Fruit fly (Drosophila melanogaster) whole organism, embryonic: Measurements from ENCODE around the gene CG6790.

Source experiments
- Bgb ChIP-seq: fragments of 200-800 bp; sonication (Bioruptor generic); IDR thresholded peaks from 2 replicates; pipeline ENCODE4 v1.3.6; 2022; ENCODE audit warnings: missing biosample characterization, missing genetic modification characterization; ENCODE audit not compliant: partially characterized antibody
- Blimp-1 ChIP-seq: fragments of 200-800 bp; sonication (Bioruptor generic); optimal IDR thresholded peaks from 3 replicates; lab custom pipeline; 2018; ENCODE audit warnings: missing biosample characterization, missing genetic modification characterization, mild to moderate bottlenecking, moderate library complexity, missing genetic modification reagents
- CG10209 ChIP-seq: fragments of 200-800 bp; sonication (Bioruptor generic); optimal IDR thresholded peaks from 3 replicates; lab custom pipeline; 2017; ENCODE audit warnings: missing biosample characterization, mild to moderate bottlenecking, missing genetic modification characterization, missing genetic modification reagents
- CG10274 ChIP-seq: fragments of 200-800 bp; sonication (Bioruptor generic); optimal IDR thresholded peaks from 3 replicates; lab custom pipeline; 2017; ENCODE audit warnings: missing biosample characterization, mild to moderate bottlenecking, missing genetic modification characterization
- CG10543 ChIP-seq: fragments of 200-800 bp; sonication (Bioruptor generic); optimal IDR thresholded peaks from 3 replicates; lab custom pipeline; 2017; ENCODE audit warnings: missing biosample characterization, mild to moderate bottlenecking, missing genetic modification characterization, moderate library complexity
- CG11085 ChIP-seq: fragments of 200-800 bp; sonication (Bioruptor generic); IDR thresholded peaks from 2 replicates; pipeline ENCODE4 v1.3.6; 2022; ENCODE audit warnings: missing biosample characterization, missing genetic modification characterization
- CG12236 ChIP-seq: fragments of 200-800 bp; sonication (Bioruptor generic); optimal IDR thresholded peaks from 2 replicates; lab custom pipeline; 2016; ENCODE audit warnings: missing biosample characterization, missing genetic modification characterization
- CG14014 ChIP-seq: fragments of 200-800 bp; sonication (Bioruptor generic); IDR thresholded peaks from 2 replicates; pipeline ENCODE4 v1.3.6; 2022; ENCODE audit warnings: missing biosample characterization, missing genetic modification characterization
- CG14667 ChIP-seq: fragments of 200-800 bp; sonication (Bioruptor generic); IDR thresholded peaks from 2 replicates; pipeline ENCODE4 v1.3.6; 2022; ENCODE audit warnings: missing biosample characterization, missing genetic modification characterization
- CG1529 ChIP-seq: fragments of 200-800 bp; sonication (Bioruptor generic); optimal IDR thresholded peaks from 3 replicates; lab custom pipeline; 2018; ENCODE audit warnings: missing biosample characterization, missing genetic modification characterization
- CG17385 ChIP-seq: fragments of 200-800 bp; sonication (Bioruptor generic); optimal IDR thresholded peaks from 3 replicates; lab custom pipeline; 2018; ENCODE audit warnings: missing biosample characterization, mild to moderate bottlenecking, missing genetic modification characterization
- CG2129 ChIP-seq: fragments of 200-800 bp; sonication (Bioruptor generic); IDR thresholded peaks from 2 replicates; pipeline ENCODE4 v1.3.6; 2022; ENCODE audit warnings: missing biosample characterization, missing genetic modification characterization; ENCODE audit not compliant: partially characterized antibody
- CG2202 ChIP-seq: fragments of 200-800 bp; sonication (Bioruptor generic); optimal IDR thresholded peaks from 2 replicates; lab custom pipeline; 2018; ENCODE audit warnings: missing biosample characterization, mild to moderate bottlenecking, missing genetic modification characterization
- CG31365 ChIP-seq: fragments of 200-800 bp; sonication (Bioruptor generic); optimal IDR thresholded peaks from 2 replicates; lab custom pipeline; 2018; ENCODE audit warnings: missing biosample characterization, mild to moderate bottlenecking, missing genetic modification characterization
- CG31441 ChIP-seq: fragments of 200-800 bp; sonication (Bioruptor generic); IDR thresholded peaks from 2 replicates; pipeline ENCODE4 v1.3.6; 2022; ENCODE audit warnings: missing biosample characterization, missing genetic modification characterization
- CG5180 ChIP-seq: fragments of 200-800 bp; sonication (Bioruptor generic); optimal IDR thresholded peaks from 3 replicates; lab custom pipeline; 2017; ENCODE audit warnings: missing biosample characterization, missing genetic modification characterization, mild to moderate bottlenecking, moderate library complexity, missing genetic modification reagents
- CG6854 ChIP-seq: fragments of 200-800 bp; sonication (Bioruptor generic); optimal IDR thresholded peaks from 3 replicates; lab custom pipeline; 2017; ENCODE audit warnings: missing biosample characterization, mild to moderate bottlenecking, missing genetic modification characterization
- CG8388 ChIP-seq: fragments of 200-800 bp; sonication (Bioruptor generic); optimal IDR thresholded peaks from 2 replicates; lab custom pipeline; 2019; ENCODE audit warnings: missing biosample characterization, mild to moderate bottlenecking, missing genetic modification characterization, moderate library complexity
- CG8765 ChIP-seq: fragments of 200-800 bp; sonication (Bioruptor generic); IDR thresholded peaks from 2 replicates; pipeline ENCODE4 v1.3.6; 2022; ENCODE audit warnings: missing biosample characterization, missing genetic modification characterization
- CG9932 ChIP-seq: fragments of 200-800 bp; sonication (Bioruptor generic); IDR thresholded peaks from 2 replicates; pipeline ENCODE4 v1.3.6; 2022; ENCODE audit warnings: missing biosample characterization, missing genetic modification characterization
- CkIIα-i1 ChIP-seq: fragments of 200-800 bp; sonication (Bioruptor generic); IDR thresholded peaks from 2 replicates; pipeline ENCODE4 v1.3.6; 2022; ENCODE audit warnings: missing biosample characterization, missing genetic modification characterization
- Eip74EF ChIP-seq, 2 experiments: fragments of 200-800 bp in 1 of 2; fragments of >200 bp in 1 of 2; sonication (Bioruptor generic) in 1 of 2; optimal IDR thresholded peaks; 2 replicates each; lab custom pipeline; 2017 to 2019; ENCODE audit warnings: missing biosample characterization in 2 of 2, missing genetic modification characterization in 2 of 2, mild to moderate bottlenecking in 1 of 2, moderate library complexity in 1 of 2
- Fer3 ChIP-seq: fragments of 200-800 bp; sonication (Bioruptor generic); optimal IDR thresholded peaks from 2 replicates; lab custom pipeline; 2018; ENCODE audit warnings: missing biosample characterization, mild to moderate bottlenecking, missing genetic modification characterization, moderate library complexity
- HLHmδ ChIP-seq: fragments of 200-800 bp; sonication (Bioruptor generic); optimal IDR thresholded peaks from 2 replicates; lab custom pipeline; 2018; ENCODE audit warnings: missing biosample characterization, mild to moderate bottlenecking, missing genetic modification characterization, moderate library complexity
- Hand ChIP-seq: fragments of 200-800 bp; sonication (Bioruptor generic); optimal IDR thresholded peaks from 2 replicates; lab custom pipeline; 2017; ENCODE audit warnings: mild to moderate bottlenecking, missing biosample characterization, missing genetic modification reagents, missing genetic modification characterization
- Hmr ChIP-seq: fragments of 200-800 bp; sonication (Bioruptor generic); optimal IDR thresholded peaks from 3 replicates; lab custom pipeline; 2017; ENCODE audit warnings: mild to moderate bottlenecking, missing biosample characterization, missing genetic modification reagents, missing genetic modification characterization
- Mrtf ChIP-seq: fragments of 200-800 bp; sonication (Bioruptor generic); IDR thresholded peaks from 3 replicates; pipeline ENCODE4 v1.3.6; 2022; ENCODE audit warnings: missing biosample characterization, missing genetic modification characterization
- Myb ChIP-seq: fragments of 200-800 bp; sonication (Bioruptor generic); optimal IDR thresholded peaks from 2 replicates; lab custom pipeline; 2016; ENCODE audit warnings: missing biosample characterization, missing genetic modification characterization
- NK7.1 ChIP-seq: fragments of 200-800 bp; sonication (Bioruptor generic); optimal IDR thresholded peaks from 3 replicates; lab custom pipeline; 2016; ENCODE audit warnings: missing biosample characterization, missing genetic modification characterization
- PHDP ChIP-seq: fragments of 200-800 bp; sonication (Bioruptor generic); optimal IDR thresholded peaks from 3 replicates; lab custom pipeline; 2018; ENCODE audit warnings: missing biosample characterization, mild to moderate bottlenecking, missing genetic modification characterization, moderate library complexity
- Poxn ChIP-seq: fragments of 200-800 bp; sonication (Bioruptor generic); IDR thresholded peaks from 2 replicates; pipeline ENCODE4 v1.3.6; 2022; ENCODE audit warnings: missing biosample characterization, missing genetic modification characterization
- aop ChIP-seq: fragments of 200-800 bp; sonication (Bioruptor generic); IDR thresholded peaks from 2 replicates; pipeline ENCODE4 v1.3.6; 2022; ENCODE audit warnings: missing biosample characterization, missing genetic modification characterization
- az2 ChIP-seq: fragments of 200-800 bp; sonication (Bioruptor generic); optimal IDR thresholded peaks from 3 replicates; lab custom pipeline; 2016; ENCODE audit warnings: missing biosample characterization, missing genetic modification characterization
- cad ChIP-seq: fragments of >200 bp; optimal IDR thresholded peaks from 2 replicates; lab custom pipeline; 2017; ENCODE audit warnings: missing biosample characterization, missing genetic modification characterization
- corto ChIP-seq: fragments of 200-800 bp; sonication (Bioruptor generic); optimal IDR thresholded peaks from 2 replicates; lab custom pipeline; 2016; ENCODE audit warnings: missing biosample characterization, mild to moderate bottlenecking, missing genetic modification characterization, moderate library complexity
- dan ChIP-seq: fragments of 200-800 bp; sonication (Bioruptor generic); IDR thresholded peaks from 2 replicates; pipeline ENCODE4 v1.3.6; 2022; ENCODE audit warnings: missing biosample characterization, missing genetic modification characterization
- ems ChIP-seq: fragments of 200-800 bp; sonication (Bioruptor generic); optimal IDR thresholded peaks from 3 replicates; lab custom pipeline; 2016; ENCODE audit warnings: missing biosample characterization, missing genetic modification characterization
- fru ChIP-seq: fragments of >200 bp; optimal IDR thresholded peaks from 2 replicates; lab custom pipeline; 2017
- fu2 ChIP-seq: fragments of 200-800 bp; sonication (Bioruptor generic); optimal IDR thresholded peaks from 2 replicates; lab custom pipeline; 2016; ENCODE audit warnings: missing biosample characterization, missing genetic modification characterization
- gro ChIP-seq: fragments of 200-800 bp; sonication (Bioruptor generic); optimal IDR thresholded peaks from 2 replicates; lab custom pipeline; 2016; ENCODE audit warnings: missing biosample characterization, missing genetic modification characterization
- gt ChIP-seq: fragments of 200-800 bp; sonication (Bioruptor generic); IDR thresholded peaks from 2 replicates; pipeline ENCODE4 v1.3.6; 2022; ENCODE audit warnings: missing biosample characterization, missing genetic modification characterization
- her ChIP-seq: fragments of 200-800 bp; sonication (Bioruptor generic); optimal IDR thresholded peaks from 2 replicates; lab custom pipeline; 2016; ENCODE audit warnings: missing biosample characterization, missing genetic modification characterization
- maf-S ChIP-seq: fragments of 200-800 bp; sonication (Bioruptor generic); optimal IDR thresholded peaks from 2 replicates; lab custom pipeline; 2016; ENCODE audit warnings: missing biosample characterization, missing genetic modification characterization
- pros ChIP-seq: fragments of 200-800 bp; sonication (Bioruptor generic); optimal IDR thresholded peaks from 3 replicates; lab custom pipeline; 2019; ENCODE audit warnings: missing biosample characterization, mild to moderate bottlenecking, missing genetic modification characterization, moderate library complexity
- sd ChIP-seq: fragments of 200-800 bp; sonication (Bioruptor generic); optimal IDR thresholded peaks from 3 replicates; lab custom pipeline; 2018; ENCODE audit warnings: missing biosample characterization, mild to moderate bottlenecking, missing genetic modification characterization, moderate library complexity
- shn ChIP-seq: fragments of 200-800 bp; sonication (Bioruptor generic); optimal IDR thresholded peaks from 3 replicates; lab custom pipeline; 2016; ENCODE audit warnings: missing biosample characterization, missing genetic modification characterization
- sqz ChIP-seq: fragments of 200-800 bp; sonication (Bioruptor generic); optimal IDR thresholded peaks from 3 replicates; lab custom pipeline; 2018; ENCODE audit warnings: missing biosample characterization, mild to moderate bottlenecking, missing genetic modification characterization
- stwl ChIP-seq: fragments of 200-800 bp; sonication (Bioruptor generic); optimal IDR thresholded peaks from 3 replicates; lab custom pipeline; 2018; ENCODE audit warnings: missing biosample characterization, mild to moderate bottlenecking, missing genetic modification characterization, moderate library complexity
- usp ChIP-seq: fragments of >200 bp; optimal IDR thresholded peaks from 2 replicates; lab custom pipeline; 2017; ENCODE audit warnings: missing biosample characterization, missing genetic modification characterization
- zfh1 ChIP-seq: fragments of 200-800 bp; sonication (Bioruptor generic); IDR thresholded peaks from 3 replicates; pipeline ENCODE4 v1.3.6; 2022; ENCODE audit warnings: missing biosample characterization, missing genetic modification characterization

Gene CG6790

dm6 chr3R:11568873-11569450 is 9.6 kb downstream of the CG6790 start, which contains the start of gene Mrp4 (continued):
- peak; percentile 7 for TF ChIP-seq pros (GFP tag; lab: Kevin White, UChicago)
- TF ChIP-seq PHDP (tag; lab: Kevin White, UChicago), result peak; percentile 50
- no peak for TF ChIP-seq CG14667
- peak; percentile 46 for TF ChIP-seq CG1529
- TF ChIP-seq CkIIα-i1 (GFP tag; lab: Robert Waterston, UW), result no peak; the same call in 1 of the 2 replicates
- no peak for TF ChIP-seq cad (GFP tag; lab: Kevin White, UChicago)
- no peak for TF ChIP-seq maf-S (GFP tag; lab: Kevin White, UChicago)
- TF ChIP-seq Hand (GFP tag; lab: Kevin White, UChicago), result peak; percentile 74
- peak; percentile 16; the same call in 1 of the 2 replicates for TF ChIP-seq CG11085 (GFP tag; lab: Robert Waterston, UW)
- TF ChIP-seq usp (GFP tag; lab: Kevin White, UChicago), result no peak
- TF ChIP-seq CG31441 (GFP tag; lab: Robert Waterston, UW), result no peak; the same call in 1 of the 2 replicates
- TF ChIP-seq Blimp-1 (GFP tag; lab: Kevin White, UChicago), result no peak
- TF ChIP-seq fu2, result no peak
- no peak for TF ChIP-seq ems
- TF ChIP-seq CG9932 (GFP tag; lab: Robert Waterston, UW), result peak; percentile 42
- peak; percentile 40 for TF ChIP-seq corto
- peak; percentile 81 for TF ChIP-seq CG17385 (GFP tag; lab: Kevin White, UChicago)
- peak; percentile 74 for TF ChIP-seq Bgb
- peak; percentile 62 for TF ChIP-seq sd
- TF ChIP-seq CG10209 (GFP tag; lab: Kevin White, UChicago), result peak; percentile 13
- TF ChIP-seq Poxn (GFP tag; lab: Robert Waterston, UW), result no peak
- TF ChIP-seq Myb (GFP tag; lab: Kevin White, UChicago), result no peak
- no peak for TF ChIP-seq az2 (GFP tag; lab: Kevin White, UChicago)
- no peak for TF ChIP-seq CG2129
- peak; percentile 58 for TF ChIP-seq CG6854 (GFP tag; lab: Kevin White, UChicago)
- TF ChIP-seq Fer3 (tag; lab: Kevin White, UChicago), result peak; percentile 14
- TF ChIP-seq her (GFP tag; lab: Kevin White, UChicago), result peak; percentile 78
- peak; percentile 48 for TF ChIP-seq sqz
- no peak for TF ChIP-seq stwl (tag; lab: Kevin White, UChicago)
- no peak for TF ChIP-seq CG8765
- TF ChIP-seq gt (GFP tag; lab: Robert Waterston, UW), result no peak
- TF ChIP-seq CG2202, result peak; percentile 64
- TF ChIP-seq CG14014 (GFP tag; lab: Robert Waterston, UW), result peak; percentile 58; the same call in 1 of the 2 replicates
- no peak for TF ChIP-seq fru (lab: Kevin White, UChicago)
- no peak for TF ChIP-seq shn
- TF ChIP-seq dan (GFP tag; lab: Robert Waterston, UW), result no peak
- TF ChIP-seq NK7.1 (GFP tag; lab: Kevin White, UChicago), result peak; percentile 57
- TF ChIP-seq zfh1 (GFP tag; lab: Robert Waterston, UW), result peak; percentile 39; the same call in 1 of the 3 replicates
- peak; percentile 92 for TF ChIP-seq HLHmδ (GFP tag; lab: Kevin White, UChicago)
- TF ChIP-seq Mrtf (GFP tag; lab: Robert Waterston, UW), result no peak
- TF ChIP-seq CG8388 (GFP tag; lab: Kevin White, UChicago), result no peak
- peak in 1 of 2 experiments; percentile 79 for TF ChIP-seq Eip74EF (GFP tag; optimal IDR thresholded peaks at IDR 0.05; lab: Kevin White, UChicago)
- peak; percentile 41 for TF ChIP-seq CG5180
- TF ChIP-seq CG31365, result peak; percentile 56
- no peak for TF ChIP-seq aop (GFP tag; lab: Robert Waterston, UW)
- TF ChIP-seq CG12236, result peak; percentile 16
- TF ChIP-seq CG10543, result peak; percentile 73
- TF ChIP-seq gro (GFP tag; lab: Kevin White, UChicago), result peak; percentile 12
- TF ChIP-seq Hmr (GFP tag; lab: Kevin White, UChicago), result peak; percentile 72
- no peak for TF ChIP-seq CG10274
